Worm (Caenorhabditis elegans) whole organism, L3 larva: ENCODE data around the gene Y6E2A.7.
"Not testable (repeated sequence)": the region's sequence is repeated elsewhere in the genome, so short reads cannot be mapped to it uniquely, and the experiment has no call there.

ENCODE experiments used
- ceh-82 ChIP-seq: fragments of 150-350 bp; optimal IDR thresholded peaks from 2 replicates; lab custom pipeline; 2014; ENCODE audit warnings: missing biosample characterization, missing genetic modification characterization
- egl-27 ChIP-seq: sonication (generic microtip); optimal IDR thresholded peaks from 4 replicates; lab custom pipeline; 2017; ENCODE audit warnings: missing biosample characterization, missing genetic modification reagents, missing genetic modification characterization
- elt-1 ChIP-seq: fragments of 150-350 bp; optimal IDR thresholded peaks from 2 replicates; lab custom pipeline; 2014; ENCODE audit warnings: missing biosample characterization, missing genetic modification characterization
- elt-3 ChIP-seq, 3 experiments: fragments of 150-350 bp in 1 of 3; sonication (generic microtip) in 2 of 3; optimal IDR thresholded peaks; 2 replicates in 2 of 3; 4 replicates in 1 of 3; lab custom pipeline; 2014 to 2017; ENCODE audit warnings: missing biosample characterization in 3 of 3, missing genetic modification characterization in 3 of 3
- mml-1 ChIP-seq: fragments of 150-350 bp; sonication (generic microtip); optimal IDR thresholded peaks from 3 replicates; lab custom pipeline; 2014; ENCODE audit warnings: missing biosample characterization, missing genetic modification characterization
- nhr-11 ChIP-seq: fragments of 150-350 bp; optimal IDR thresholded peaks from 2 replicates; lab custom pipeline; 2014; ENCODE audit warnings: missing biosample characterization, missing genetic modification characterization
- pqm-1 ChIP-seq: fragments of 150-350 bp; optimal IDR thresholded peaks from 2 replicates; lab custom pipeline; 2017; ENCODE audit warnings: missing biosample characterization, missing genetic modification characterization, inconsistent platforms
- skn-1 ChIP-seq: fragments of 150-350 bp; optimal IDR thresholded peaks from 2 replicates; lab custom pipeline; 2014; ENCODE audit warnings: missing biosample characterization, missing genetic modification characterization

- TF ChIP-seq ceh-82 (tag; lab: Kevin White, UChicago); elt-3 (tag; optimal IDR thresholded peaks at IDR 0.05; lab: Kevin White, UChicago); nhr-11 (tag; lab: Kevin White, UChicago); mml-1 (tag; lab: Kevin White, UChicago); elt-1 (tag; lab: Kevin White, UChicago); egl-27 (tag; lab: Kevin White, UChicago); skn-1 (tag; lab: Kevin White, UChicago); pqm-1 (tag; lab: Kevin White, UChicago): not testable (repeated sequence)
Observed at ce11 chrV:15752941-15753340, 33.3 kb downstream of the Y6E2A.7 start, which contains the start of gene str-5.
